Worm (Caenorhabditis elegans): Measurements from ENCODE around the gene ets-5.

Gene ets-5

ce11 chrX:5119686-5120085 lies 35.4 kb upstream of the ets-5 start:
- TF ChIP-seq tab-1 (GFP tag; IDR thresholded peaks at IDR 0.05): no peak
- no peak for TF ChIP-seq klf-2 (GFP tag; conservative IDR thresholded peaks at IDR 0.05)
- TF ChIP-seq flt-1 (GFP tag; IDR thresholded peaks at IDR 0.05): no peak
- no peak for TF ChIP-seq ztf-29 (GFP tag; IDR thresholded peaks at IDR 0.05)
- TF ChIP-seq cog-1 (tag; optimal IDR thresholded peaks at IDR 0.05): no peak
- no peak for TF ChIP-seq T22C8.4 (GFP tag; IDR thresholded peaks at IDR 0.05)
- TF ChIP-seq med-1 (GFP tag; optimal IDR thresholded peaks at IDR 0.05; ENCODE audit: insufficient read depth): no peak
- TF ChIP-seq ref-1 (GFP tag; conservative IDR thresholded peaks at IDR 0.05): no peak
- TF ChIP-seq ztf-23 (GFP tag; IDR thresholded peaks at IDR 0.05): no peak

- TF ChIP-seq klf-2 (GFP tag; conservative IDR thresholded peaks at IDR 0.05) (no peak), med-1 (GFP tag; optimal IDR thresholded peaks at IDR 0.05; ENCODE audit: insufficient read depth) (no peak), flt-1 (GFP tag; IDR thresholded peaks at IDR 0.05) (0 out of 2 replicates have a peak, but pooled peaks have one; percentile 16)
Observed at ce11 chrX:5119246-5119645, 34.9 kb upstream of the ets-5 start.

DNA sequence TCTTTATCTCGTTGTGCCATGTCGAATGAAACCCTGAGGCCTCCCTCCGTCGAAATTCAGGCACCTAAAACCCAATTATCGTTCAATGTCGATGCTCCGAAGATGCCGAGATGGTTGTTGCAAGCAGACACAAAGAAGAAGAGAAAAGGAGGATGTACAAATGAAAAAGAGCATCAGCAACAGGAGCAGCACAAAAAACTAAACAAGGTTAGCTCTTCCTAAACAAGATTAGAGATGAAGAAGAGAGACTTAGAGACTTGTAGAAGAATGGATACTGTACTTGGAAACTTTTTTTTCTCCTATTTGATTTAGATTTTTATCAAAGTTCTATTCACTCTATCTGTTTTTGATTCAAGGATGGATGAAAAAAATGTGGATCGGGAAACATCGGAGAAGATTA lies 33.2 kb upstream of the ets-5 start:
- TF ChIP-seq cog-1 (tag; optimal IDR thresholded peaks at IDR 0.05) (no peak), ztf-23 (GFP tag; IDR thresholded peaks at IDR 0.05) (no peak), ztf-29 (GFP tag; IDR thresholded peaks at IDR 0.05) (no peak), ref-1 (GFP tag; conservative IDR thresholded peaks at IDR 0.05) (no peak), flt-1 (GFP tag; IDR thresholded peaks at IDR 0.05) (no peak), T22C8.4 (GFP tag; IDR thresholded peaks at IDR 0.05) (no peak), tab-1 (GFP tag; IDR thresholded peaks at IDR 0.05) (no peak), med-1 (GFP tag; optimal IDR thresholded peaks at IDR 0.05; ENCODE audit: insufficient read depth) (no peak), klf-2 (GFP tag; conservative IDR thresholded peaks at IDR 0.05) (no peak)

DNA sequence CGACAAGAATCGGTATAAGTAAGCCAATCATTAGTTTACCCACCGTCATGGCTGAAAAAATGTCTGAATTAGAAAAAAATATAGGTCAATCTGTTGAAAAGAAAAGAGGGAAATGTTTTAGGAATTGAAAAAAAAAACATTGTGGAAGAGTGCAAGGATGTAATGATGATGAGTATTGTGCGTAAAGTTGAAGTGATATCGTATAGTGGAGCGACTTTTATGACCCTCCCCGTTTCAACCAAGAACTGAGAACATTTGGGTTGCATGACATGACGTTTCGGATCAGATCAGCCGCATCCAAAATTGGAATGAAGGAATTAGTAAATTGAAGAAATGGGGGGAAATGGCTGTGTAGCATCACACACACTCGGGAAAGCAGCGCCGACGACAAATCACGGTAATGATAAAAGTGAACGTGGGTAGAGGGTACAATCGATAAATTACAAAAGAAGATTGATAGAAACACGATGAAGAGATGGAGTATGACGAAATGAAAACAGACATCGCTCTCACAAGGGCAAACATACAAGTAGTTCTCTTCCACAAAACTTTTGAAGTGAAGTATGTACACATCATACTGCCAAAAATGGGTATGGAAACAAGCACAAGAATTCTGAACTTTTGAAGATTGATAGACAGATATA lies 32.6 kb upstream of the ets-5 start, which contains the start of gene apl-1:
Gene apl-1, minus strand, starts transcription at position 51 of the 644 bp plus-strand sequence.
- TF ChIP-seq klf-2 (GFP tag; conservative IDR thresholded peaks at IDR 0.05): no peak
- TF ChIP-seq med-1 (GFP tag; optimal IDR thresholded peaks at IDR 0.05; ENCODE audit: insufficient read depth): no peak
- TF ChIP-seq cog-1 (tag; optimal IDR thresholded peaks at IDR 0.05): no peak
- TF ChIP-seq ref-1 (GFP tag; conservative IDR thresholded peaks at IDR 0.05): no peak
- no peak for TF ChIP-seq ztf-29 (GFP tag; IDR thresholded peaks at IDR 0.05)
- TF ChIP-seq ztf-23 (GFP tag; IDR thresholded peaks at IDR 0.05): no peak
- TF ChIP-seq tab-1 (GFP tag; IDR thresholded peaks at IDR 0.05): no peak
- TF ChIP-seq flt-1 (GFP tag; IDR thresholded peaks at IDR 0.05): no peak
- no peak for TF ChIP-seq T22C8.4 (GFP tag; IDR thresholded peaks at IDR 0.05)

- no peak for TF ChIP-seq flt-1 (GFP tag; IDR thresholded peaks at IDR 0.05)
Observed at ce11 chrX:5116180-5116579, 31.9 kb upstream of the ets-5 start.

DNA sequence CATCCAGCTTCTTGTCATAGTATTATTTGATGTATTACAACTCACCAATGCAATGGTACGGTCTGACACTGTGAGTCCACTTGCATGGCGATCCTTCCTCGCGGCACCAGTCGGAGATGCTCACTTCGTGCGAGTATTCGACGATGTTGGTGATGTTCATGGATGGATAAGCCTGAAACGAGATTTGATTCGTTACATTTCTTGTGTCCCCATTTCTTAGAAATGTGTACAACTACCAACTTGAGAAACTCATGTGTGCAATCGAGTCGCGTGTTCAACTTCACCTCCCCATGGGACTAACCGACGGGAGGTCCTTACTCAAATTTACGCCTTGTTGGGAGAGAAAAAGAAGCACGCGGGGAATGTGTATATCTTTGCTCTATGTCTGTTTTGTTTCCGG lies 31.2 kb upstream of the ets-5 start:
- no peak for TF ChIP-seq tab-1 (GFP tag; IDR thresholded peaks at IDR 0.05)
- TF ChIP-seq cog-1 (tag; optimal IDR thresholded peaks at IDR 0.05): no peak
- TF ChIP-seq med-1 (GFP tag; optimal IDR thresholded peaks at IDR 0.05; ENCODE audit: insufficient read depth): no peak
- no peak for TF ChIP-seq flt-1 (GFP tag; IDR thresholded peaks at IDR 0.05)
- no peak for TF ChIP-seq ref-1 (GFP tag; conservative IDR thresholded peaks at IDR 0.05)
- TF ChIP-seq ztf-29 (GFP tag; IDR thresholded peaks at IDR 0.05): no peak
- no peak for TF ChIP-seq klf-2 (GFP tag; conservative IDR thresholded peaks at IDR 0.05)
- no peak for TF ChIP-seq T22C8.4 (GFP tag; IDR thresholded peaks at IDR 0.05)

DNA sequence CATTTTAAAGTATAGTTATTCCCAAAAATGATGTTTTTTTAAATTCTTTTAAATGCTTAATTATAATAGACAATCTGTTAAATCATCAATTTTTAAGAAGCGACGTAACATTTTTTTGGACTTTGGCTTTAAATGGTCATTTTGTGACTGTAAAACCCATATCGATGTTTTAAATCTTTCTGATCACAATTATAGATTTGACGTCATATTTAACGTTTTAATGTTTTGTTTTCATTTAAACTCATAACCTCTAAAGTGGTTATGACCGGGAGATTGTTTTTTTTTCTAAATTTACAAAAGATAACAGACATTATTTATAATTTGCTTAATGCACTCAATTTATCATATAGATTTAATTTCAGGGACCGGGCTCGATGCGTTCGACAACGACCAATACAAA lies 27.6 kb upstream of the ets-5 start:
- TF ChIP-seq tab-1 (GFP tag; IDR thresholded peaks at IDR 0.05) (no peak), ref-1 (GFP tag; conservative IDR thresholded peaks at IDR 0.05) (no peak), cog-1 (tag; optimal IDR thresholded peaks at IDR 0.05) (no peak), ztf-29 (GFP tag; IDR thresholded peaks at IDR 0.05) (no peak), flt-1 (GFP tag; IDR thresholded peaks at IDR 0.05) (no peak), klf-2 (GFP tag; conservative IDR thresholded peaks at IDR 0.05) (no peak), med-1 (GFP tag; optimal IDR thresholded peaks at IDR 0.05; ENCODE audit: insufficient read depth) (no peak), T22C8.4 (GFP tag; IDR thresholded peaks at IDR 0.05) (no peak), ztf-23 (GFP tag; IDR thresholded peaks at IDR 0.05) (no peak)

- TF ChIP-seq T22C8.4 (GFP tag; IDR thresholded peaks at IDR 0.05): no peak
- TF ChIP-seq flt-1 (GFP tag; IDR thresholded peaks at IDR 0.05): no peak
- no peak for TF ChIP-seq ref-1 (GFP tag; conservative IDR thresholded peaks at IDR 0.05)
- no peak for TF ChIP-seq med-1 (GFP tag; optimal IDR thresholded peaks at IDR 0.05; ENCODE audit: insufficient read depth)
- TF ChIP-seq tab-1 (GFP tag; IDR thresholded peaks at IDR 0.05): no peak
- TF ChIP-seq ztf-29 (GFP tag; IDR thresholded peaks at IDR 0.05): no peak
- no peak for TF ChIP-seq ztf-23 (GFP tag; IDR thresholded peaks at IDR 0.05)
- TF ChIP-seq klf-2 (GFP tag; conservative IDR thresholded peaks at IDR 0.05): no peak
- TF ChIP-seq cog-1 (tag; optimal IDR thresholded peaks at IDR 0.05): no peak
Observed at ce11 chrX:5109130-5109529, 24.8 kb upstream of the ets-5 start, which contains the start of gene C42D8.1. Gene C42D8.1, plus strand, starts transcription at chrX:5109506.

- TF ChIP-seq flt-1 (GFP tag; IDR thresholded peaks at IDR 0.05) (no peak), ref-1 (GFP tag; conservative IDR thresholded peaks at IDR 0.05) (no peak), klf-2 (GFP tag; conservative IDR thresholded peaks at IDR 0.05) (no peak), ztf-29 (GFP tag; IDR thresholded peaks at IDR 0.05) (no peak), tab-1 (GFP tag; IDR thresholded peaks at IDR 0.05) (no peak), ztf-23 (GFP tag; IDR thresholded peaks at IDR 0.05) (no peak), T22C8.4 (GFP tag; IDR thresholded peaks at IDR 0.05) (no peak), cog-1 (tag; optimal IDR thresholded peaks at IDR 0.05) (no peak), med-1 (GFP tag; optimal IDR thresholded peaks at IDR 0.05; ENCODE audit: insufficient read depth) (no peak)
Observed at ce11 chrX:5106942-5107341, 22.6 kb upstream of the ets-5 start, which contains the start of gene C42D8.9. Gene C42D8.9, minus strand, starts transcription at chrX:5107042.

DNA sequence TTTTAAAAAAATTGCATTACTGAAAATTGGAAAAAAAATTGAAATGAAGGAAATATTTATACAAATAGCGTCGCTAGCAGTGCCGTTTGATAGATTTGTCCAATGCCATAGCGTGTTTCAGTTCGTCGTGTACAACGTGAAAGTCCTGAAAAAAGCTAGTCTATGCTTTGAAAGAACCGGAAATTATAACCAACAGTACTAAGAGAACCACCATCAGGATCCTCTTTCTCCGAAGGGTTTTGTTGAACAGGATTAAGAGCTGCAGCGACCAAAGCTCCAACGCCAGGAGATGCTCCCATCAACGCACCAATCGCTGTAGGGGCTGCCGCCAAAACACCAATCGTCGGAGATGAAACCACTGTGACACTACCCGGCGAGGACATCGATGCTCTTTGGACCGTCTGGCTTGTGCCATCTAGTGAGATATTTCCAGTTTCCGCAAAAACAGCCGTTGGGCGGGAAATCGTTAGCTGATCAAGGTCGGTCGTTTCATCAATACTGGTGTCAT lies 21.9 kb upstream of the ets-5 start:
- TF ChIP-seq ref-1 (GFP tag; conservative IDR thresholded peaks at IDR 0.05) (no peak), ztf-23 (GFP tag; IDR thresholded peaks at IDR 0.05) (no peak), ztf-29 (GFP tag; IDR thresholded peaks at IDR 0.05) (no peak), med-1 (GFP tag; optimal IDR thresholded peaks at IDR 0.05; ENCODE audit: insufficient read depth) (no peak), flt-1 (GFP tag; IDR thresholded peaks at IDR 0.05) (no peak), T22C8.4 (GFP tag; IDR thresholded peaks at IDR 0.05) (no peak), cog-1 (tag; optimal IDR thresholded peaks at IDR 0.05) (no peak), tab-1 (GFP tag; IDR thresholded peaks at IDR 0.05) (no peak)

All from whole organism, midembryonic.